Worm (Caenorhabditis elegans) whole organism, L4/young adult: Measurements from ENCODE around the gene gba-2.

Experiments used
- W03F9.2 ChIP-seq: fragments of 150-350 bp; optimal IDR thresholded peaks from 2 replicates; lab custom pipeline; 2014; ENCODE audit warnings: missing biosample characterization, missing genetic modification characterization
- dao-5 ChIP-seq: sonication (generic microtip); optimal IDR thresholded peaks from 2 replicates; lab custom pipeline; 2016; ENCODE audit warnings: missing genotype, missing genetic modification characterization, moderate library complexity, missing compliant biosample characterization
- him-1 ChIP-seq: sonication (generic microtip); optimal IDR thresholded peaks from 2 replicates; lab custom pipeline; 2016; ENCODE audit warnings: missing genotype, missing genetic modification reagents, missing genetic modification characterization, missing compliant biosample characterization

DNA sequence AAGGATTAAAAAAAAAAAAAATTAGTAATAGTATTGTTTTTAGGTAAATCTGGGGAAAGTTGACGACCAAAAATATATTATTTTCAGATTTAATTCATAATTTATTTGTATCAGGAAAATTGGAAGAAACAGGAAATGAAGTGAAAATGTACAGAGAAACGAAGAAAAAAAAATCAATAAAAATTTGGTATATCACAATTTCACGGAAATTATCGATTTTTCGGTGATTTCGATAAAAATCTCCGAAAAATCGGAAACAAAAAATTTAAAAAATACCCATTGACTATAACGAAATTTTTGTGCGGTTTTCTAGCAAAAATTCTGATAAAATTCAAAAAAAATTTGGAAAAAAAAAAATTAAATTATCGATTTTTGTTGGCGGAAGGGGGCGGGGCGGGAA is 6.0 kb upstream of the gba-2 start:
- TF ChIP-seq W03F9.2 (tag; lab: Kevin White, UChicago) (no peak), dao-5 (tag; lab: Kevin White, UChicago) (no peak), him-1 (tag; lab: Kevin White, UChicago) (no peak)
